Worm (Caenorhabditis elegans) whole organism, L3 larva: ENCODE data around the gene Y7A5A.13.

ENCODE experiments used
- R02D3.7 ChIP-seq: fragments of 150-350 bp; optimal IDR thresholded peaks from 2 replicates; lab custom pipeline; 2014; ENCODE audit warnings: missing biosample characterization, missing genetic modification characterization
- ZK546.5 ChIP-seq: sonication (generic microtip); optimal IDR thresholded peaks from 2 replicates; lab custom pipeline; 2017; ENCODE audit warnings: missing biosample characterization, missing genetic modification characterization
- aly-2 ChIP-seq: fragments of 150-350 bp; optimal IDR thresholded peaks from 2 replicates; lab custom pipeline; 2014; ENCODE audit warnings: missing biosample characterization, missing genetic modification characterization
- ama-1 ChIP-seq: fragments of 150-350 bp; optimal IDR thresholded peaks from 2 replicates; lab custom pipeline; 2018
- ceh-16 ChIP-seq: sonication (generic microtip); optimal IDR thresholded peaks from 2 replicates; lab custom pipeline; 2017; ENCODE audit warnings: missing biosample characterization, missing genetic modification characterization
- ceh-82 ChIP-seq: fragments of 150-350 bp; optimal IDR thresholded peaks from 2 replicates; lab custom pipeline; 2014; ENCODE audit warnings: missing biosample characterization, missing genetic modification characterization
- egl-27 ChIP-seq: sonication (generic microtip); optimal IDR thresholded peaks from 4 replicates; lab custom pipeline; 2017; ENCODE audit warnings: missing biosample characterization, missing genetic modification reagents, missing genetic modification characterization
- egl-5 ChIP-seq: fragments of 150-350 bp; optimal IDR thresholded peaks from 2 replicates; lab custom pipeline; 2017; ENCODE audit warnings: missing biosample characterization, missing genetic modification reagents, missing genetic modification characterization, inconsistent platforms
- elt-1 ChIP-seq: fragments of 150-350 bp; optimal IDR thresholded peaks from 2 replicates; lab custom pipeline; 2014; ENCODE audit warnings: missing biosample characterization, missing genetic modification characterization
- elt-2 ChIP-seq: sonication (generic microtip); optimal IDR thresholded peaks from 2 replicates; lab custom pipeline; 2016; ENCODE audit warnings: missing genetic modification reagents, mild to moderate bottlenecking, missing genetic modification characterization, missing compliant biosample characterization
- elt-3 ChIP-seq, 3 experiments: fragments of 150-350 bp in 1 of 3; sonication (generic microtip) in 2 of 3; optimal IDR thresholded peaks; 2 replicates in 2 of 3; 4 replicates in 1 of 3; lab custom pipeline; 2014 to 2017; ENCODE audit warnings: missing biosample characterization in 3 of 3, missing genetic modification characterization in 3 of 3
- fkh-2 ChIP-seq: fragments of 150-350 bp; optimal IDR thresholded peaks from 2 replicates; lab custom pipeline; 2014; ENCODE audit warnings: missing biosample characterization, missing genetic modification reagents, missing genetic modification characterization
- hmg-11 ChIP-seq: sonication (generic microtip); optimal IDR thresholded peaks from 2 replicates; lab custom pipeline; 2016; ENCODE audit warnings: missing genetic modification characterization, missing compliant biosample characterization
- lin-15B ChIP-seq: fragments of 150-350 bp; optimal IDR thresholded peaks from 2 replicates; lab custom pipeline; 2014; ENCODE audit warnings: missing biosample characterization, missing genetic modification characterization
- lin-39 ChIP-seq: fragments of 150-350 bp; optimal IDR thresholded peaks from 2 replicates; lab custom pipeline; 2018; ENCODE audit warnings: missing biosample characterization, missing genetic modification reagents, missing genetic modification characterization
- lsy-12 ChIP-seq: sonication (generic microtip); optimal IDR thresholded peaks from 2 replicates; lab custom pipeline; 2016; ENCODE audit warnings: mild to moderate bottlenecking, missing genetic modification characterization, missing compliant biosample characterization
- mdl-1 ChIP-seq: fragments of 150-350 bp; optimal IDR thresholded peaks from 2 replicates; lab custom pipeline; 2014; ENCODE audit warnings: missing biosample characterization, missing genetic modification characterization
- nhr-11 ChIP-seq: fragments of 150-350 bp; optimal IDR thresholded peaks from 2 replicates; lab custom pipeline; 2014; ENCODE audit warnings: missing biosample characterization, missing genetic modification characterization
- nhr-12 ChIP-seq: fragments of 150-350 bp; optimal IDR thresholded peaks from 2 replicates; lab custom pipeline; 2014; ENCODE audit warnings: missing biosample characterization, missing genetic modification characterization
- nhr-23 ChIP-seq: fragments of 150-350 bp; optimal IDR thresholded peaks from 2 replicates; lab custom pipeline; 2014; ENCODE audit warnings: missing biosample characterization, missing genetic modification reagents, missing genetic modification characterization
- nhr-25 ChIP-seq: sonication (generic microtip); optimal IDR thresholded peaks from 2 replicates; lab custom pipeline; 2017; ENCODE audit warnings: missing biosample characterization, missing genetic modification characterization
- nhr-43 ChIP-seq: sonication (generic microtip); optimal IDR thresholded peaks from 2 replicates; lab custom pipeline; 2016; ENCODE audit warnings: mild to moderate bottlenecking, missing genetic modification characterization, missing compliant biosample characterization; ENCODE audit not compliant: poor library complexity, severe bottlenecking
- nhr-76 ChIP-seq: fragments of 150-350 bp; sonication (generic microtip); optimal IDR thresholded peaks from 5 replicates; lab custom pipeline; 2014; ENCODE audit warnings: missing biosample characterization, missing genetic modification characterization
- nhr-77 ChIP-seq: fragments of 150-350 bp; optimal IDR thresholded peaks from 2 replicates; lab custom pipeline; 2014; ENCODE audit warnings: missing biosample characterization, missing genetic modification characterization
- pqm-1 ChIP-seq: fragments of 150-350 bp; optimal IDR thresholded peaks from 2 replicates; lab custom pipeline; 2017; ENCODE audit warnings: missing biosample characterization, missing genetic modification characterization, inconsistent platforms
- sea-2 ChIP-seq: fragments of 150-350 bp; sonication (generic microtip); optimal IDR thresholded peaks from 4 replicates; lab custom pipeline; 2014; ENCODE audit warnings: missing biosample characterization, missing genetic modification reagents, missing genetic modification characterization
- snpc-4 ChIP-seq: fragments of 150-350 bp; optimal IDR thresholded peaks from 2 replicates; lab custom pipeline; 2014; ENCODE audit warnings: missing biosample characterization, missing genetic modification characterization
- tbx-2 ChIP-seq: sonication (generic microtip); optimal IDR thresholded peaks from 2 replicates; lab custom pipeline; 2016; ENCODE audit warnings: mild to moderate bottlenecking, missing genetic modification characterization, missing compliant biosample characterization
- unc-62 ChIP-seq: fragments of 150-350 bp; sonication (generic microtip); optimal IDR thresholded peaks from 4 replicates; lab custom pipeline; 2014; ENCODE audit warnings: missing biosample characterization, missing genetic modification reagents, missing genetic modification characterization
- zag-1 ChIP-seq: fragments of 150-350 bp; optimal IDR thresholded peaks from 2 replicates; lab custom pipeline; 2014; ENCODE audit warnings: missing biosample characterization, missing genetic modification characterization
- ztf-11 ChIP-seq: fragments of 150-350 bp; optimal IDR thresholded peaks from 2 replicates; lab custom pipeline; 2014; ENCODE audit warnings: missing biosample characterization, missing genetic modification characterization
- ztf-4 ChIP-seq: fragments of 150-350 bp; optimal IDR thresholded peaks from 2 replicates; lab custom pipeline; 2014; ENCODE audit warnings: missing biosample characterization, missing genetic modification characterization

Gene Y7A5A.13

ce11 chrX:15742310-15742709 is 31.3 kb upstream of the Y7A5A.13 start, which contains the start of gene nhr-255:
Gene nhr-255, plus strand, starts transcription at chrX:15742610.
- TF ChIP-seq aly-2 (no peak), ceh-82 (tag; lab: Kevin White, UChicago) (no peak), zag-1 (tag; lab: Kevin White, UChicago) (no peak), egl-27 (tag; lab: Kevin White, UChicago) (no peak), fkh-2 (tag; lab: Kevin White, UChicago) (no peak), lin-15B (no peak), ama-1 (no peak), nhr-43 (tag; lab: Kevin White, UChicago) (no peak), mdl-1 (tag; lab: Kevin White, UChicago) (no peak), lin-39 (tag; lab: Kevin White, UChicago) (no peak), ceh-16 (tag; lab: Kevin White, UChicago) (no peak), pqm-1 (tag; lab: Kevin White, UChicago) (no peak)
- TF ChIP-seq, all 47 proteins: peak for 0

- no peak for TF ChIP-seq mdl-1 (tag; lab: Kevin White, UChicago)
- no peak for TF ChIP-seq nhr-77
- TF ChIP-seq hmg-11, result no peak
- no peak for TF ChIP-seq elt-2 (tag; lab: Kevin White, UChicago)
- TF ChIP-seq lin-39 (tag; lab: Kevin White, UChicago), result no peak
- no peak for TF ChIP-seq elt-1 (tag; lab: Kevin White, UChicago)
- no peak for TF ChIP-seq ztf-4 (tag; lab: Kevin White, UChicago)
- no peak for TF ChIP-seq R02D3.7 (tag; lab: Kevin White, UChicago)
- no peak for TF ChIP-seq nhr-23 (tag; lab: Kevin White, UChicago)
- no peak for TF ChIP-seq unc-62
- TF ChIP-seq, all 47 proteins: peak for 0
Observed at ce11 chrX:15746705-15747104, 27.0 kb upstream of the Y7A5A.13 start, which contains the start of gene srxa-9. Gene srxa-9, plus strand, starts transcription at chrX:15747005.

- TF ChIP-seq ztf-11 (tag; lab: Kevin White, UChicago) (no peak), ceh-82 (tag; lab: Kevin White, UChicago) (no peak), ZK546.5 (no peak), aly-2 (no peak), nhr-11 (tag; lab: Kevin White, UChicago) (no peak), nhr-77 (no peak), lin-15B (peak; percentile 16), nhr-25 (tag; lab: Kevin White, UChicago) (peak; percentile 39), nhr-43 (tag; lab: Kevin White, UChicago) (peak; percentile 51), nhr-76 (tag; lab: Kevin White, UChicago) (no peak), lsy-12 (tag; lab: Kevin White, UChicago) (no peak)
Observed at ce11 chrX:15747814-15748213, 25.8 kb upstream of the Y7A5A.13 start.

DNA sequence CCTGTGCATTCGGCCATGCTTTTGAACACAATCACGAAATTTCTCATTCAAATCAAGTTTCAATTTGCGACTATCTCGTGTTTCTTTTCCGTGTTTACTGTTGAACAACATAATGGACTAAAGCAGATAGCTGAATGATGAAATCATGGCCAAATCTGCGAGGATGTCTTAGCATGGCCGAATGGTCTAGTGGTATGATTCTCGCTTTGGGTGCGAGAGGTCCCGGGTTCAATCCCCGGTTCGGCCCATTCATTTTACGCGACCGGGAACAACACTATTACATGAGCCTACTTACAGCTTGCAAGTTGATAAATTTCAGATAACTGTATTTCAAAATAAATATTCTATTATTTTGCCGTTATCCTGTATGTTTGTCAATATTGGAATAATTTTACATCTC is 22.4 kb upstream of the Y7A5A.13 start:
- TF ChIP-seq egl-5 (tag; lab: Kevin White, UChicago) (no peak), nhr-43 (tag; lab: Kevin White, UChicago) (peak; percentile 19), lin-15B (no peak), mdl-1 (tag; lab: Kevin White, UChicago) (no peak), ztf-11 (tag; lab: Kevin White, UChicago) (no peak), ZK546.5 (no peak)

DNA sequence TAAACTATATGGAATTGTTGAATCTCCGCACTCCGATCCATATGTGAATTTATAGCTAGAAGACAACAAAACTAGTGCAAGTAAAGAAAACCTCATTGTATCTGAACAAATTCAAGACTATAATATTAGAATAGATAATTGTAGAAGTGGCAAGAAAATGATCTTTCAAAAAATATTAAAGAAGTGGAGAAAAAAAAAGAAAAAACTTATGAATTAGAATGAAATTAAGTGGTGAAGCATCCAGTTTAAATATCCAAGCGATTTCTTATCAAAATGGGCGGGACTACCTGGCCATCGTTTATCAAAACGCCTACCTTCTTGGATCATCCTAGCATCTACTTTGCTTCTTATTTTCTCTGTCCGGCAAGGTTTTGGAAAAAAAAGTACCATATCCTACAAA is 16.5 kb upstream of the Y7A5A.13 start, which contains the start of gene wrt-4:
TSS of gene wrt-4 (minus strand) at position 101 of the 400 bp plus-strand sequence.
- TF ChIP-seq lin-39 (tag; lab: Kevin White, UChicago) (no peak), nhr-23 (tag; lab: Kevin White, UChicago) (no peak), R02D3.7 (tag; lab: Kevin White, UChicago) (no peak), nhr-43 (tag; lab: Kevin White, UChicago) (no peak), aly-2 (no peak), elt-3 (tag; optimal IDR thresholded peaks at IDR 0.05; lab: Kevin White, UChicago) (no peak), nhr-12 (tag; lab: Kevin White, UChicago) (no peak), ztf-4 (tag; lab: Kevin White, UChicago) (no peak), tbx-2 (no peak), elt-1 (tag; lab: Kevin White, UChicago) (no peak), snpc-4 (tag; lab: Kevin White, UChicago) (no peak), fkh-2 (tag; lab: Kevin White, UChicago) (no peak), sea-2 (GFP tag; lab: Kevin White, UChicago) (no peak)
- TF ChIP-seq, all 47 proteins: peak for 0
